Fruit fly (Drosophila melanogaster): ENCODE data around the gene Spindly.

- TF ChIP-seq CG12768 (GFP tag; optimal IDR thresholded peaks at IDR 0.05) (no peak), kay (GFP tag; ENCODE audit: borderline replicate concordance) (peak; percentile 82), CG7045 (GFP tag; optimal IDR thresholded peaks at IDR 0.05) (no peak), CG14711 (tag; optimal IDR thresholded peaks at IDR 0.05) (no peak), toe (GFP tag; optimal IDR thresholded peaks at IDR 0.05) (no peak), Hr96 (GFP tag; optimal IDR thresholded peaks at IDR 0.05) (no peak), CG7101 (tag; optimal IDR thresholded peaks at IDR 0.05) (no peak), Mnt (GFP tag; optimal IDR thresholded peaks at IDR 0.05) (no peak), tj (GFP tag; optimal IDR thresholded peaks at IDR 0.05) (no peak), cnc (optimal IDR thresholded peaks at IDR 0.05) (no peak), Crg-1 (GFP tag; optimal IDR thresholded peaks at IDR 0.05) (no peak), ovo (GFP tag; optimal IDR thresholded peaks at IDR 0.05) (no peak), pad (GFP tag; optimal IDR thresholded peaks at IDR 0.05) (no peak), CG1620 (GFP tag; optimal IDR thresholded peaks at IDR 0.05) (no peak)
Measured at dm6 chr2L:3506322-3506721, 23.8 kb downstream of the Spindly start.
